Worm (Caenorhabditis elegans): ENCODE results near the gene C15H7.3.

- TF ChIP-seq nhr-28 (tag; optimal IDR thresholded peaks at IDR 0.05): no peak
- TF ChIP-seq blmp-1 (tag; optimal IDR thresholded peaks at IDR 0.05): no peak
- TF ChIP-seq elt-3 (tag; optimal IDR thresholded peaks at IDR 0.05): no peak
- TF ChIP-seq bed-3 (GFP tag; optimal IDR thresholded peaks at IDR 0.05): no peak
- TF ChIP-seq pha-4 (tag; optimal IDR thresholded peaks at IDR 0.05): no peak
- no peak for TF ChIP-seq lin-13 (tag; optimal IDR thresholded peaks at IDR 0.05)
These were observed 4.0 kb upstream of the C15H7.3 start, which contains the start of gene C15H7.4 for ce11 chrIII:9655802-9656201.
